Fruit fly (Drosophila melanogaster) whole organism, prepupa: Measurements from ENCODE around the gene CG10137.

Experiments used
- Blimp-1 ChIP-seq: fragments of 200-800 bp; sonication (Bioruptor generic); optimal IDR thresholded peaks from 3 replicates; lab custom pipeline; 2017; ENCODE audit warnings: missing biosample characterization, missing genetic modification characterization, mild to moderate bottlenecking, moderate library complexity, missing genetic modification reagents
- CG10669 ChIP-seq: fragments of 200-800 bp; sonication (Bioruptor generic); optimal IDR thresholded peaks from 3 replicates; lab custom pipeline; 2018; ENCODE audit warnings: missing biosample characterization, mild to moderate bottlenecking, missing genetic modification characterization, moderate library complexity
- CG11762 ChIP-seq: fragments of 200-800 bp; sonication (Bioruptor generic); optimal IDR thresholded peaks from 3 replicates; lab custom pipeline; 2016; ENCODE audit warnings: missing biosample characterization, missing genetic modification characterization; ENCODE audit not compliant: insufficient read depth
- CG11902 ChIP-seq: fragments of 200-800 bp; sonication (Bioruptor generic); optimal IDR thresholded peaks from 3 replicates; lab custom pipeline; 2016; ENCODE audit warnings: missing biosample characterization, missing genetic modification characterization
- CG15336 ChIP-seq: fragments of 200-800 bp; sonication (Bioruptor generic); IDR thresholded peaks from 2 replicates; pipeline ENCODE4 v1.3.6; 2022; ENCODE audit warnings: missing biosample characterization, missing genetic modification characterization
- CG1621 ChIP-seq: fragments of 200-800 bp; sonication (Bioruptor generic); optimal IDR thresholded peaks from 3 replicates; lab custom pipeline; 2018; ENCODE audit warnings: missing biosample characterization, mild to moderate bottlenecking, missing genetic modification characterization
- CG3032 ChIP-seq: fragments of 200-800 bp; optimal IDR thresholded peaks from 2 replicates; lab custom pipeline; 2019; ENCODE audit warnings: missing biosample characterization, mild to moderate bottlenecking, missing genetic modification characterization, moderate library complexity
- CG31627 ChIP-seq: fragments of 200-800 bp; sonication (Bioruptor generic); optimal IDR thresholded peaks from 3 replicates; lab custom pipeline; 2016; ENCODE audit warnings: missing biosample characterization, missing genetic modification characterization
- CG6163 ChIP-seq: fragments of 200-800 bp; sonication (Bioruptor generic); IDR thresholded peaks from 3 replicates; pipeline ENCODE4 v1.3.6; 2022; ENCODE audit warnings: missing biosample characterization, missing genetic modification characterization
- CG6276 ChIP-seq: fragments of 200-800 bp; sonication (Bioruptor generic); optimal IDR thresholded peaks from 2 replicates; lab custom pipeline; 2017; ENCODE audit warnings: missing biosample characterization, mild to moderate bottlenecking, missing genetic modification characterization
- CG6792 ChIP-seq: fragments of 200-800 bp; sonication (Bioruptor generic); optimal IDR thresholded peaks from 3 replicates; lab custom pipeline; 2016; ENCODE audit warnings: missing biosample characterization, missing genetic modification characterization
- CG6808 ChIP-seq: fragments of 200-800 bp; sonication (Bioruptor generic); optimal IDR thresholded peaks from 3 replicates; lab custom pipeline; 2017; ENCODE audit warnings: missing biosample characterization, missing genetic modification characterization, mild to moderate bottlenecking, moderate library complexity, missing genetic modification reagents
- CG6854 ChIP-seq: fragments of 200-800 bp; sonication (Bioruptor generic); optimal IDR thresholded peaks from 2 replicates; lab custom pipeline; 2017; ENCODE audit warnings: missing biosample characterization, mild to moderate bottlenecking, missing genetic modification characterization
- CG7368 ChIP-seq: fragments of 200-800 bp; sonication (Bioruptor generic); optimal IDR thresholded peaks from 3 replicates; lab custom pipeline; 2016; ENCODE audit warnings: missing biosample characterization, missing genetic modification characterization
- CG8119 ChIP-seq: fragments of 200-800 bp; sonication (Bioruptor generic); IDR thresholded peaks from 3 replicates; pipeline ENCODE4 v1.3.6; 2022; ENCODE audit warnings: missing biosample characterization, missing genetic modification characterization
- CG8319 ChIP-seq: fragments of 200-800 bp; sonication (Bioruptor generic); optimal IDR thresholded peaks from 3 replicates; lab custom pipeline; 2016; ENCODE audit warnings: missing biosample characterization, missing genetic modification characterization
- CG8632 ChIP-seq: fragments of 200-800 bp; sonication (Bioruptor generic); optimal IDR thresholded peaks from 3 replicates; lab custom pipeline; 2016; ENCODE audit warnings: missing biosample characterization, missing genetic modification characterization
- CG9139 ChIP-seq: fragments of 200-800 bp; sonication (Bioruptor generic); optimal IDR thresholded peaks from 3 replicates; lab custom pipeline; 2017; ENCODE audit warnings: missing biosample characterization, mild to moderate bottlenecking, missing genetic modification characterization
- Eip75B ChIP-seq: fragments of 200-800 bp; sonication (Bioruptor generic); optimal IDR thresholded peaks from 3 replicates; lab custom pipeline; 2016; ENCODE audit warnings: missing biosample characterization, missing genetic modification characterization
- Eip78C ChIP-seq: fragments of 200-800 bp; sonication (Bioruptor generic); peaks from one replicate; lab custom pipeline; 2016; ENCODE audit warnings: missing biosample characterization, missing genetic modification characterization
- Eip93F ChIP-seq: fragments of 200-800 bp; sonication (Bioruptor generic); optimal IDR thresholded peaks from 2 replicates; lab custom pipeline; 2016; ENCODE audit warnings: missing biosample characterization, mild to moderate bottlenecking, missing genetic modification characterization
- Ets96B ChIP-seq: fragments of 200-800 bp; optimal IDR thresholded peaks from 2 replicates; lab custom pipeline; 2019; ENCODE audit warnings: missing biosample characterization, mild to moderate bottlenecking, missing genetic modification characterization, moderate library complexity
- Gug ChIP-seq: fragments of 200-800 bp; sonication (Bioruptor generic); IDR thresholded peaks from 2 replicates; pipeline ENCODE4 v1.3.6; 2022; ENCODE audit warnings: missing biosample characterization, missing genetic modification characterization
- Hr38 ChIP-seq: sonication (Bioruptor generic); optimal IDR thresholded peaks from 2 replicates; lab custom pipeline; 2016; ENCODE audit warnings: missing biosample characterization, missing genetic modification characterization
- Hr39 ChIP-seq: fragments of 200-800 bp; sonication (Bioruptor generic); optimal IDR thresholded peaks from 2 replicates; lab custom pipeline; 2016; ENCODE audit warnings: missing biosample characterization, missing genetic modification characterization
- Hr4 ChIP-seq: fragments of 200-800 bp; sonication (Bioruptor generic); optimal IDR thresholded peaks from 3 replicates; lab custom pipeline; 2016; ENCODE audit warnings: missing biosample characterization, missing genetic modification characterization
- OdsH ChIP-seq: fragments of 200-800 bp; sonication (Bioruptor generic); optimal IDR thresholded peaks from 3 replicates; lab custom pipeline; 2016; ENCODE audit warnings: missing biosample characterization, missing genetic modification characterization
- Smox ChIP-seq: fragments of 200-800 bp; sonication (Bioruptor generic); optimal IDR thresholded peaks from 3 replicates; lab custom pipeline; 2016; ENCODE audit warnings: missing biosample characterization, missing genetic modification characterization
- Sox102F ChIP-seq: fragments of 200-800 bp; sonication (Bioruptor generic); optimal IDR thresholded peaks from 2 replicates; lab custom pipeline; 2016; ENCODE audit warnings: missing biosample characterization, mild to moderate bottlenecking, missing genetic modification characterization
- Sox14 ChIP-seq: fragments of 200-800 bp; sonication (Bioruptor generic); optimal IDR thresholded peaks from 3 replicates; lab custom pipeline; 2016; ENCODE audit warnings: missing biosample characterization, missing genetic modification characterization
- achi ChIP-seq: fragments of 200-800 bp; sonication (Bioruptor generic); optimal IDR thresholded peaks from 3 replicates; lab custom pipeline; 2016; ENCODE audit warnings: missing biosample characterization, missing genetic modification characterization
- acj6 ChIP-seq: fragments of 200-800 bp; sonication (Bioruptor generic); optimal IDR thresholded peaks from 3 replicates; lab custom pipeline; 2016; ENCODE audit warnings: missing biosample characterization, missing genetic modification characterization
- cyc ChIP-seq: fragments of 200-800 bp; sonication (Bioruptor generic); optimal IDR thresholded peaks from 3 replicates; lab custom pipeline; 2016; ENCODE audit warnings: missing biosample characterization, missing genetic modification characterization
- dac ChIP-seq: fragments of 200-800 bp; sonication (Bioruptor generic); optimal IDR thresholded peaks from 2 replicates; lab custom pipeline; 2017; ENCODE audit warnings: missing biosample characterization, mild to moderate bottlenecking, missing genetic modification characterization
- dsx ChIP-seq: fragments of 200-800 bp; optimal IDR thresholded peaks from 3 replicates; lab custom pipeline; 2019; ENCODE audit warnings: missing biosample characterization, mild to moderate bottlenecking, missing genetic modification characterization, moderate library complexity; ENCODE audit not compliant: poor library complexity, severe bottlenecking
- eg ChIP-seq: fragments of 200-800 bp; sonication (Bioruptor generic); IDR thresholded peaks from 3 replicates; pipeline ENCODE4 v1.3.6; 2022; ENCODE audit warnings: missing biosample characterization, missing genetic modification characterization
- esn ChIP-seq: fragments of 200-800 bp; sonication (Bioruptor generic); optimal IDR thresholded peaks from 2 replicates; lab custom pipeline; 2016; ENCODE audit warnings: missing biosample characterization, mild to moderate bottlenecking, missing genetic modification characterization, moderate library complexity
- fd59A ChIP-seq: fragments of 200-800 bp; sonication (Bioruptor generic); optimal IDR thresholded peaks from 2 replicates; lab custom pipeline; 2017; ENCODE audit warnings: missing biosample characterization, mild to moderate bottlenecking, missing genetic modification characterization, missing genetic modification reagents
- fd85E ChIP-seq: fragments of 200-800 bp; sonication (Bioruptor generic); optimal IDR thresholded peaks from 3 replicates; lab custom pipeline; 2016; ENCODE audit warnings: missing biosample characterization, missing genetic modification characterization
- fkh ChIP-seq: fragments of 200-800 bp; sonication (Bioruptor generic); optimal IDR thresholded peaks from 3 replicates; lab custom pipeline; 2017; ENCODE audit warnings: missing biosample characterization, mild to moderate bottlenecking, missing genetic modification characterization, moderate library complexity
- lz ChIP-seq: fragments of 200-800 bp; sonication (Bioruptor generic); optimal IDR thresholded peaks from 3 replicates; lab custom pipeline; 2016; ENCODE audit warnings: missing biosample characterization, missing genetic modification characterization
- pdm3 ChIP-seq: fragments of 200-800 bp; sonication (Bioruptor generic); optimal IDR thresholded peaks from 3 replicates; lab custom pipeline; 2016; ENCODE audit warnings: missing biosample characterization, missing genetic modification characterization
- salr ChIP-seq, 2 experiments: fragments of 200-800 bp; sonication (Bioruptor generic); optimal IDR thresholded peaks; 3 replicates each; lab custom pipeline; 2016 to 2018; ENCODE audit warnings: missing biosample characterization in 2 of 2, missing genetic modification characterization in 2 of 2, mild to moderate bottlenecking in 1 of 2
- spab ChIP-seq: fragments of 200-800 bp; sonication (Bioruptor generic); optimal IDR thresholded peaks from 2 replicates; lab custom pipeline; 2017; ENCODE audit warnings: missing biosample characterization, mild to moderate bottlenecking, missing genetic modification characterization, missing genetic modification reagents
- topi ChIP-seq: fragments of 200-800 bp; sonication (Bioruptor generic); optimal IDR thresholded peaks from 3 replicates; lab custom pipeline; 2016; ENCODE audit warnings: missing biosample characterization, missing genetic modification characterization

The CG10137 gene

dm6 chr2L:19546869-19547710 is 20.6 kb downstream of the CG10137 start, which contains the start of gene CG10337 (continued):
- peak; percentile 12 for TF ChIP-seq acj6 (GFP tag; lab: Kevin White, UChicago)
- TF ChIP-seq Hr39 (GFP tag; lab: Kevin White, UChicago) = peak; percentile 5
- no peak for TF ChIP-seq CG31627
- no peak for TF ChIP-seq CG11762 (GFP tag; lab: Kevin White, UChicago)
- no peak for TF ChIP-seq spab (GFP tag; lab: Kevin White, UChicago)
- TF ChIP-seq pdm3 = no peak
- TF ChIP-seq Eip78C (GFP tag; lab: Kevin White, UChicago) = peak; percentile 84
- peak; percentile 42; the same call in 1 of the 3 replicates for TF ChIP-seq CG6163
- TF ChIP-seq achi (GFP tag; lab: Kevin White, UChicago) = no peak
- no peak for TF ChIP-seq fd85E (GFP tag; lab: Kevin White, UChicago)
- TF ChIP-seq lz = peak; percentile 7
- TF ChIP-seq CG6808 (GFP tag; lab: Kevin White, UChicago) = no peak
- TF ChIP-seq Blimp-1 = no peak
- TF ChIP-seq Sox14 (GFP tag; lab: Kevin White, UChicago) = no peak
- TF ChIP-seq OdsH = peak; percentile 9
- TF ChIP-seq cyc (GFP tag; lab: Kevin White, UChicago) = no peak
- peak; percentile 36; the same call in 1 of the 3 replicates for TF ChIP-seq CG8119 (GFP tag; lab: Robert Waterston, UW)
- no peak for TF ChIP-seq CG9139 (GFP tag; lab: Kevin White, UChicago)
- TF ChIP-seq CG6792 = no peak
- TF ChIP-seq CG8632 (GFP tag; lab: Kevin White, UChicago) = peak; percentile 24
- no peak for TF ChIP-seq CG6276
- no peak for TF ChIP-seq CG3032 (tag; lab: Kevin White, UChicago)

- TF ChIP-seq eg (GFP tag; lab: Robert Waterston, UW) (peak; percentile 30; the same call in 1 of the 3 replicates), CG1621 (peak; percentile 9), CG6808 (GFP tag; lab: Kevin White, UChicago) (no peak), fkh (peak; percentile 4), CG15336 (peak; percentile 29; the same call in 1 of the 2 replicates)
Observed at dm6 chr2L:19548158-19548557, 21.7 kb downstream of the CG10137 start, which contains the start of gene Tep4. Gene Tep4, plus strand, starts transcription at chr2L:19548507.

dm6 chr2L:19549412-19549811 is 22.9 kb downstream of the CG10137 start:
- TF ChIP-seq salr (GFP tag; optimal IDR thresholded peaks at IDR 0.05; lab: Kevin White, UChicago) (no peak), Ets96B (tag; lab: Kevin White, UChicago) (no peak), Smox (peak; percentile 40), Eip93F (GFP tag; lab: Kevin White, UChicago) (no peak), CG6854 (GFP tag; lab: Kevin White, UChicago) (peak; percentile 74), dsx (GFP tag; lab: Kevin White, UChicago) (no peak), Gug (GFP tag; lab: Robert Waterston, UW) (no peak), acj6 (GFP tag; lab: Kevin White, UChicago) (no peak), spab (GFP tag; lab: Kevin White, UChicago) (no peak), fd59A (no peak), Hr38 (no peak), CG1621 (peak; percentile 69), CG6163 (no peak), dac (GFP tag; lab: Kevin White, UChicago) (no peak), CG8319 (GFP tag; lab: Kevin White, UChicago) (no peak), Sox102F (GFP tag; lab: Kevin White, UChicago) (peak; percentile 48), CG10669 (GFP tag; lab: Kevin White, UChicago) (no peak), CG6276 (no peak), CG9139 (GFP tag; lab: Kevin White, UChicago) (peak; percentile 29), Hr4 (no peak), Sox14 (GFP tag; lab: Kevin White, UChicago) (no peak), CG8632 (GFP tag; lab: Kevin White, UChicago) (no peak), CG11762 (GFP tag; lab: Kevin White, UChicago) (no peak), Eip75B (peak; percentile 68), CG6792 (peak; percentile 12), CG7368 (GFP tag; lab: Kevin White, UChicago) (no peak), OdsH (no peak), esn (GFP tag; lab: Kevin White, UChicago) (peak; percentile 20), CG11902 (GFP tag; lab: Kevin White, UChicago) (no peak), topi (GFP tag; lab: Kevin White, UChicago) (no peak), Hr39 (GFP tag; lab: Kevin White, UChicago) (no peak), cyc (GFP tag; lab: Kevin White, UChicago) (no peak)
